Fruit fly (Drosophila melanogaster) whole organism, embryonic: ENCODE results near the gene ple.
A peak's percentile ranks its signal among the peaks of the same experiment; 100 is the strongest.

Source experiments
- ATbp ChIP-seq: fragments of 200-800 bp; sonication (Bioruptor generic); optimal IDR thresholded peaks from 2 replicates; lab custom pipeline; 2017; ENCODE audit warnings: missing biosample characterization, mild to moderate bottlenecking, missing genetic modification characterization, missing genetic modification reagents
- Atf6 ChIP-seq: fragments of 200-800 bp; sonication (Bioruptor generic); IDR thresholded peaks from 2 replicates; pipeline ENCODE4 v1.3.6; 2022; ENCODE audit warnings: missing biosample characterization, missing genetic modification characterization
- B-H2 ChIP-seq: fragments of 200-800 bp; sonication (Bioruptor generic); optimal IDR thresholded peaks from 2 replicates; lab custom pipeline; 2018; ENCODE audit warnings: missing biosample characterization, mild to moderate bottlenecking, missing genetic modification characterization
- CG11560 ChIP-seq: fragments of 200-800 bp; sonication (Bioruptor generic); IDR thresholded peaks from 3 replicates; pipeline ENCODE4 v1.3.6; 2022; ENCODE audit warnings: missing biosample characterization, missing genetic modification characterization
- CG12071 ChIP-seq: fragments of 200-800 bp; sonication (Bioruptor generic); optimal IDR thresholded peaks from 3 replicates; lab custom pipeline; 2018; ENCODE audit warnings: missing biosample characterization, mild to moderate bottlenecking, missing genetic modification characterization
- CG12104 ChIP-seq: fragments of 200-800 bp; sonication (Bioruptor generic); optimal IDR thresholded peaks from 3 replicates; lab custom pipeline; 2016; ENCODE audit warnings: missing biosample characterization, missing genetic modification characterization
- CG1233 ChIP-seq: fragments of 200-800 bp; sonication (Bioruptor generic); optimal IDR thresholded peaks from 4 replicates; lab custom pipeline; 2018; ENCODE audit warnings: missing biosample characterization, mild to moderate bottlenecking, missing genetic modification characterization
- CG1647 ChIP-seq: fragments of 200-800 bp; sonication (Bioruptor generic); optimal IDR thresholded peaks from 3 replicates; lab custom pipeline; 2016; ENCODE audit warnings: missing biosample characterization, missing genetic modification characterization
- CG16813 ChIP-seq: fragments of 200-800 bp; sonication (Bioruptor generic); IDR thresholded peaks from 3 replicates; pipeline ENCODE4 v1.3.6; 2022; ENCODE audit warnings: missing biosample characterization, missing genetic modification characterization; ENCODE audit not compliant: partially characterized antibody
- CG17361 ChIP-seq: fragments of 200-800 bp; sonication (Bioruptor generic); IDR thresholded peaks from 3 replicates; pipeline ENCODE4 v1.3.6; 2022; ENCODE audit warnings: missing biosample characterization, missing genetic modification characterization
- CG18262 ChIP-seq: fragments of 200-800 bp; optimal IDR thresholded peaks from 3 replicates; lab custom pipeline; 2019; ENCODE audit warnings: missing biosample characterization, mild to moderate bottlenecking, missing genetic modification characterization, moderate library complexity
- CG1832 ChIP-seq: fragments of 200-800 bp; sonication (Bioruptor generic); optimal IDR thresholded peaks from 2 replicates; lab custom pipeline; 2017; ENCODE audit warnings: missing biosample characterization, mild to moderate bottlenecking, missing genetic modification characterization, inconsistent platforms
- CG2202 ChIP-seq: fragments of 200-800 bp; sonication (Bioruptor generic); optimal IDR thresholded peaks from 2 replicates; lab custom pipeline; 2018; ENCODE audit warnings: missing biosample characterization, mild to moderate bottlenecking, missing genetic modification characterization
- CG31441 ChIP-seq: fragments of 200-800 bp; sonication (Bioruptor generic); IDR thresholded peaks from 2 replicates; pipeline ENCODE4 v1.3.6; 2022; ENCODE audit warnings: missing biosample characterization, missing genetic modification characterization
- CG3281 ChIP-seq: fragments of 200-800 bp; sonication (Bioruptor generic); optimal IDR thresholded peaks from 3 replicates; lab custom pipeline; 2017; ENCODE audit warnings: missing biosample characterization, mild to moderate bottlenecking, missing genetic modification characterization
- CG33213 ChIP-seq: fragments of 200-800 bp; sonication (Bioruptor generic); optimal IDR thresholded peaks from 3 replicates; lab custom pipeline; 2016; ENCODE audit warnings: missing biosample characterization, missing genetic modification characterization
- CG34422 ChIP-seq: fragments of 200-800 bp; sonication (Bioruptor generic); IDR thresholded peaks from 3 replicates; pipeline ENCODE4 v1.3.6; 2022; ENCODE audit warnings: missing biosample characterization, missing genetic modification characterization
- CG4424 ChIP-seq: fragments of 200-800 bp; sonication (Bioruptor generic); optimal IDR thresholded peaks from 3 replicates; lab custom pipeline; 2016; ENCODE audit warnings: missing biosample characterization, missing genetic modification characterization
- CG4730 ChIP-seq: fragments of 200-800 bp; sonication (Bioruptor generic); IDR thresholded peaks from 2 replicates; pipeline ENCODE4 v1.3.6; 2022; ENCODE audit warnings: missing biosample characterization, missing genetic modification characterization
- Doc3 ChIP-seq: fragments of 200-800 bp; sonication (Bioruptor generic); IDR thresholded peaks from 3 replicates; pipeline ENCODE4 v1.3.6; 2022; ENCODE audit warnings: missing biosample characterization, missing genetic modification characterization; ENCODE audit not compliant: partially characterized antibody
- Dref ChIP-seq: fragments of 200-800 bp; sonication (Bioruptor generic); IDR thresholded peaks from 2 replicates; pipeline ENCODE4 v1.3.6; 2022; ENCODE audit warnings: missing biosample characterization, missing genetic modification characterization
- HLH54F ChIP-seq: fragments of 200-800 bp; sonication (Bioruptor generic); optimal IDR thresholded peaks from 3 replicates; lab custom pipeline; 2016; ENCODE audit warnings: missing biosample characterization, missing genetic modification characterization
- Lim3 ChIP-seq: fragments of 200-800 bp; sonication (Bioruptor generic); IDR thresholded peaks from 2 replicates; pipeline ENCODE4 v1.3.6; 2022; ENCODE audit warnings: missing biosample characterization, missing genetic modification characterization
- Mrtf ChIP-seq: fragments of 200-800 bp; sonication (Bioruptor generic); IDR thresholded peaks from 3 replicates; pipeline ENCODE4 v1.3.6; 2022; ENCODE audit warnings: missing biosample characterization, missing genetic modification characterization
- NC2β ChIP-seq: fragments of 200-800 bp; sonication (Bioruptor generic); optimal IDR thresholded peaks from 2 replicates; lab custom pipeline; 2016; ENCODE audit warnings: missing biosample characterization, missing genetic modification characterization
- PHDP ChIP-seq: fragments of 200-800 bp; sonication (Bioruptor generic); optimal IDR thresholded peaks from 3 replicates; lab custom pipeline; 2018; ENCODE audit warnings: missing biosample characterization, mild to moderate bottlenecking, missing genetic modification characterization, moderate library complexity
- Ravus ChIP-seq: fragments of 200-800 bp; sonication (Bioruptor generic); IDR thresholded peaks from 2 replicates; pipeline ENCODE4 v1.3.6; 2022; ENCODE audit warnings: missing biosample characterization, missing genetic modification characterization
- Sin3A ChIP-seq: fragments of >200 bp; optimal IDR thresholded peaks from 2 replicates; lab custom pipeline; 2018
- abd-A ChIP-seq: fragments of 200-800 bp; sonication (Bioruptor generic); optimal IDR thresholded peaks from 3 replicates; lab custom pipeline; 2019; ENCODE audit warnings: missing biosample characterization, mild to moderate bottlenecking, missing genetic modification characterization, moderate library complexity
- aop ChIP-seq: fragments of 200-800 bp; sonication (Bioruptor generic); IDR thresholded peaks from 2 replicates; pipeline ENCODE4 v1.3.6; 2022; ENCODE audit warnings: missing biosample characterization, missing genetic modification characterization
- bigmax ChIP-seq: fragments of 200-800 bp; sonication (Bioruptor generic); optimal IDR thresholded peaks from 2 replicates; lab custom pipeline; 2018; ENCODE audit warnings: missing biosample characterization, mild to moderate bottlenecking, missing genetic modification characterization
- br ChIP-seq: fragments of >200 bp; optimal IDR thresholded peaks from 2 replicates; lab custom pipeline; 2017
- btn ChIP-seq: fragments of 200-800 bp; sonication (Bioruptor generic); optimal IDR thresholded peaks from 2 replicates; lab custom pipeline; 2016; ENCODE audit warnings: missing biosample characterization, missing genetic modification characterization
- cg ChIP-seq: fragments of 200-800 bp; sonication (Bioruptor generic); optimal IDR thresholded peaks from 3 replicates; lab custom pipeline; 2019; ENCODE audit warnings: missing biosample characterization, mild to moderate bottlenecking, missing genetic modification characterization, moderate library complexity
- chinmo ChIP-seq: fragments of 200-800 bp; sonication (Bioruptor generic); IDR thresholded peaks from 4 replicates; pipeline ENCODE4 v1.3.6; 2022; ENCODE audit warnings: missing biosample characterization, missing genetic modification characterization; ENCODE audit not compliant: partially characterized antibody
- da ChIP-seq: fragments of 200-800 bp; sonication (Bioruptor generic); optimal IDR thresholded peaks from 2 replicates; lab custom pipeline; 2016; ENCODE audit warnings: missing biosample characterization, missing genetic modification characterization
- dimm ChIP-seq: fragments of 200-800 bp; sonication (Bioruptor generic); IDR thresholded peaks from 2 replicates; pipeline ENCODE4 v1.3.6; 2022; ENCODE audit warnings: missing biosample characterization, missing genetic modification characterization
- disco-r ChIP-seq: fragments of 200-800 bp; sonication (Bioruptor generic); optimal IDR thresholded peaks from 2 replicates; lab custom pipeline; 2016; ENCODE audit warnings: missing biosample characterization, missing genetic modification characterization
- eyg ChIP-seq: fragments of 200-800 bp; sonication (Bioruptor generic); optimal IDR thresholded peaks from 3 replicates; lab custom pipeline; 2016; ENCODE audit warnings: missing biosample characterization, missing genetic modification characterization
- grau ChIP-seq: fragments of 200-800 bp; optimal IDR thresholded peaks from 3 replicates; lab custom pipeline; 2019; ENCODE audit warnings: missing biosample characterization, mild to moderate bottlenecking, missing genetic modification characterization, moderate library complexity
- inv ChIP-seq: fragments of 200-800 bp; sonication (Bioruptor generic); IDR thresholded peaks from 2 replicates; pipeline ENCODE4 v1.3.6; 2022; ENCODE audit warnings: missing biosample characterization, missing genetic modification characterization; ENCODE audit not compliant: partially characterized antibody
- klu ChIP-seq: fragments of 200-800 bp; sonication (Bioruptor generic); IDR thresholded peaks from 2 replicates; pipeline ENCODE4 v1.3.6; 2022; ENCODE audit warnings: missing biosample characterization, missing genetic modification characterization
- nerfin-2 ChIP-seq: fragments of 200-800 bp; sonication (Bioruptor generic); IDR thresholded peaks from 2 replicates; pipeline ENCODE4 v1.3.6; 2022; ENCODE audit warnings: missing biosample characterization, missing genetic modification characterization; ENCODE audit not compliant: partially characterized antibody
- pita ChIP-seq: fragments of 200-800 bp; sonication (Bioruptor generic); optimal IDR thresholded peaks from 2 replicates; lab custom pipeline; 2017; ENCODE audit warnings: missing biosample characterization, mild to moderate bottlenecking, missing genetic modification characterization
- salm ChIP-seq: fragments of 200-800 bp; sonication (Bioruptor generic); optimal IDR thresholded peaks from 2 replicates; lab custom pipeline; 2018; ENCODE audit warnings: missing biosample characterization, mild to moderate bottlenecking, missing genetic modification characterization
- shn ChIP-seq: fragments of 200-800 bp; sonication (Bioruptor generic); optimal IDR thresholded peaks from 3 replicates; lab custom pipeline; 2016; ENCODE audit warnings: missing biosample characterization, missing genetic modification characterization
- sima ChIP-seq: fragments of 200-800 bp; sonication (Bioruptor generic); optimal IDR thresholded peaks from 2 replicates; lab custom pipeline; 2016; ENCODE audit warnings: missing biosample characterization, missing genetic modification characterization
- sob ChIP-seq: fragments of 200-800 bp; sonication (Bioruptor generic); IDR thresholded peaks from 2 replicates; pipeline ENCODE4 v1.3.6; 2022; ENCODE audit warnings: missing biosample characterization, missing genetic modification characterization
- tup ChIP-seq: fragments of 200-800 bp; sonication (Bioruptor generic); optimal IDR thresholded peaks from 2 replicates; lab custom pipeline; 2016; ENCODE audit warnings: missing biosample characterization, mild to moderate bottlenecking, missing genetic modification characterization, moderate library complexity
- zf30C ChIP-seq: fragments of 200-800 bp; sonication (Bioruptor generic); optimal IDR thresholded peaks from 3 replicates; lab custom pipeline; 2018; ENCODE audit warnings: missing biosample characterization, mild to moderate bottlenecking, missing genetic modification characterization

ple gene

DNA sequence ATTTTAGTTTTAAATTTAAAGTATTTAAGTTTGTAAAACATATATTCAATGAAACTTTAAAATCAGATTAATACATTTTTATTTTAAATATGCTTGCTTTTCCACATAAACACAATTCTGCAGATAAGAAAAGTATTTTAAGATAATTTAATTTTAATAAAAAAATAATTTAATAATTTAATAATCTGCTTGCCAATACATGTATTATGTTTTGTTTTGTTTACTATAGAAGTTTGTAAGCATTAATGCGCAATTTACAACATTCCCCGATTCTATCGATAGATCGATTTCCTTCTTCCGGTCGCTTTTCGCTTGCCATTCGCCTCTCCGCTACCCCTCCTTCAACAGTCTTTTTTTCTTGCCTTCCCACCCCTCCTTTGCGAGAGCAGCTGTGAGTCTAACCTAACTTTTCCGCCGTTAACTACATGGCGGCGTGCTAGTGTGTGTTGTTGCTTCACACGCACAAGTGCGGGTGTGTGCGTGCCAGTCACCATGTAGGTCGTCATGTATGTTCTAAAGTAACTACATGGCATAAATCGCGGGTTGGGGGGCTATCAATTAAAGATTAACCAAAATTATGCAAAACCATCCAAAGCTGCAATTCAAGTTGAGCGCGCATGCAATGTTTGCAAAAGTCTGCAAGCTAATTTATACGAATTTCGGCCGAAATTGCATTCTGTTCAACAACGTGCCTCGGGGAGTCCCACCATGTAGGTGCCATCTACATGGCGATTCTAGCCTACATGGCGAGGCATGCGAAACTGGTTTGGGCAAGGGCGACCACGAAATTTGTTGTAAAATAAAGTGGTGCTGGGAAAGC is 24.2 kb upstream of the ple start (continued):
- peak; percentile 50 for TF ChIP-seq CG12071 (GFP tag; lab: Kevin White, UChicago)
- no peak; the same call in 1 of the 2 replicates for TF ChIP-seq klu (GFP tag; lab: Robert Waterston, UW)
- no peak; the same call in 1 of the 2 replicates for TF ChIP-seq sob (GFP tag; lab: Robert Waterston, UW)
- TF ChIP-seq chinmo = no peak
- peak; percentile 91 for TF ChIP-seq abd-A (tag; lab: Kevin White, UChicago)
- peak; percentile 9 for TF ChIP-seq disco-r
- TF ChIP-seq PHDP (tag; lab: Kevin White, UChicago) = no peak
- no peak for TF ChIP-seq CG1647 (GFP tag; lab: Kevin White, UChicago)
- no peak for TF ChIP-seq Mrtf (GFP tag; lab: Robert Waterston, UW)
- TF ChIP-seq inv (GFP tag; lab: Robert Waterston, UW) = no peak; the same call in 1 of the 2 replicates
- TF ChIP-seq CG34422 (GFP tag; lab: Robert Waterston, UW) = peak; percentile 91
- no peak for TF ChIP-seq Sin3A (lab: Kevin White, UChicago)
- no peak for TF ChIP-seq Doc3
- TF ChIP-seq tup (GFP tag; lab: Kevin White, UChicago) = no peak
- peak; percentile 57 for TF ChIP-seq CG18262 (tag; lab: Kevin White, UChicago)
- no peak for TF ChIP-seq dimm (GFP tag; lab: Robert Waterston, UW)
- 0 out of 2 replicates have a peak, but pooled peaks have one; percentile 42 for TF ChIP-seq nerfin-2
- TF ChIP-seq cg (GFP tag; lab: Kevin White, UChicago) = peak; percentile 97
- TF ChIP-seq btn = no peak
- peak; percentile 11; the same call in 1 of the 2 replicates for TF ChIP-seq Atf6 (GFP tag; lab: Robert Waterston, UW)
- peak; percentile 77 for TF ChIP-seq Dref
- no peak for TF ChIP-seq CG2202 (tag; lab: Kevin White, UChicago)
- no peak for TF ChIP-seq br (lab: Kevin White, UChicago)
- TF ChIP-seq CG4424 (GFP tag; lab: Kevin White, UChicago) = no peak
- TF ChIP-seq CG33213 (GFP tag; lab: Kevin White, UChicago) = no peak
- no peak for TF ChIP-seq salm
- TF ChIP-seq CG3281 (GFP tag; lab: Kevin White, UChicago) = no peak
- TF ChIP-seq CG11560 (tag; lab: Robert Waterston, UW) = no peak
- TF ChIP-seq NC2β (GFP tag; lab: Kevin White, UChicago) = peak; percentile 30
- TF ChIP-seq CG1832 (GFP tag; lab: Kevin White, UChicago) = no peak
- TF ChIP-seq CG1233 (GFP tag; lab: Kevin White, UChicago) = no peak
- peak; percentile 65 for TF ChIP-seq B-H2 (GFP tag; lab: Kevin White, UChicago)
- TF ChIP-seq CG16813 (GFP tag; lab: Robert Waterston, UW) = no peak; the same call in 2 of the 3 replicates
- peak; percentile 54; the same call in 1 of the 2 replicates for TF ChIP-seq CG31441 (GFP tag; lab: Robert Waterston, UW)
- no peak for TF ChIP-seq eyg
- peak; percentile 73; the same call in 2 of the 3 replicates for TF ChIP-seq CG17361 (GFP tag; lab: Robert Waterston, UW)
- peak; percentile 39 for TF ChIP-seq da (GFP tag; lab: Kevin White, UChicago)
- TF ChIP-seq zf30C (GFP tag; lab: Kevin White, UChicago) = no peak
- no peak for TF ChIP-seq shn (GFP tag; lab: Kevin White, UChicago)
- peak; percentile 98 for TF ChIP-seq aop (GFP tag; lab: Robert Waterston, UW)
- TF ChIP-seq Ravus (GFP tag; lab: Robert Waterston, UW) = no peak
- no peak for TF ChIP-seq Lim3
- TF ChIP-seq CG4730 (GFP tag; lab: Robert Waterston, UW) = no peak
- peak; percentile 55 for TF ChIP-seq CG12104 (GFP tag; lab: Kevin White, UChicago)
- TF ChIP-seq sima (GFP tag; lab: Kevin White, UChicago) = no peak
- TF ChIP-seq ATbp (GFP tag; lab: Kevin White, UChicago) = no peak
- peak; percentile 32 for TF ChIP-seq grau (tag; lab: Kevin White, UChicago)
- no peak for TF ChIP-seq pita (GFP tag; lab: Kevin White, UChicago)
- TF ChIP-seq bigmax (GFP tag; lab: Kevin White, UChicago) = peak; percentile 100
- no peak for TF ChIP-seq HLH54F
